Fruit fly (Drosophila melanogaster): ENCODE measurements around the gene cocoon.

Gene cocoon

DNA sequence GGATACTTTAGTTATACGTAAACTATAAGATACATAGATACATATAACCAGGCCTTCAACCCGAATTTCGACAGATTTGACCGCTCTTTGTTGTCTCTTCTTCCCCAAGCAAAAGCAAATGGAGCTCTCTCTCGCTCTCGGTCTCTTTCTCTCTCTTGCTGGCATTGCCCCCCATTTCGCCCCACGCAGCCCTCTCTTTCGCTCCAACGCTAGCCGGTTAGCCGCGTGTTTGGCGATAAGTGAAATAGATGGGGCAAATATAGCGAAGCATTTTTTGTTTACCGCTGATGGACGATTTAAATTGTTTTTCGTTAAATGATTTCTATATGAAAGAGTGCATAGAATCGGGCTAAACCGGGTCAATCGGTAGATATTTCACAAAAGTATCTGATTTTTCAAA lies 40.5 kb upstream of the cocoon start (continued):
- TF ChIP-seq CG7745 (tag; optimal IDR thresholded peaks at IDR 0.05): no peak
- TF ChIP-seq CG31224 (GFP tag; IDR thresholded peaks at IDR 0.05): no peak
- no peak for TF ChIP-seq Bgb (GFP tag; IDR thresholded peaks at IDR 0.05; ENCODE audit: partially characterized antibody)
- TF ChIP-seq sd (tag; optimal IDR thresholded peaks at IDR 0.05): peak; percentile 90
- TF ChIP-seq CG2116 (GFP tag; optimal IDR thresholded peaks at IDR 0.05): no peak
- TF ChIP-seq D19A (tag; optimal IDR thresholded peaks at IDR 0.05): no peak
- TF ChIP-seq CG9437 (GFP tag; optimal IDR thresholded peaks at IDR 0.05): peak; percentile 32
- TF ChIP-seq CG7928 (GFP tag; optimal IDR thresholded peaks at IDR 0.05): no peak
- TF ChIP-seq Dek (tag; optimal IDR thresholded peaks at IDR 0.05): no peak
- no peak for TF ChIP-seq usp (GFP tag; optimal IDR thresholded peaks at IDR 0.05)
- no peak for TF ChIP-seq Ada2b (GFP tag; IDR thresholded peaks at IDR 0.05)
- no peak for TF ChIP-seq hkb (optimal IDR thresholded peaks at IDR 0.05)
- TF ChIP-seq hkb (GFP tag; IDR thresholded peaks at IDR 0.05): 0 out of 2 replicates have a peak, but pooled peaks have one; percentile 10
- peak; percentile 88 for TF ChIP-seq CG3163 (GFP tag; optimal IDR thresholded peaks at IDR 0.05)
- peak; percentile 61 for TF ChIP-seq sens (GFP tag)

DNA sequence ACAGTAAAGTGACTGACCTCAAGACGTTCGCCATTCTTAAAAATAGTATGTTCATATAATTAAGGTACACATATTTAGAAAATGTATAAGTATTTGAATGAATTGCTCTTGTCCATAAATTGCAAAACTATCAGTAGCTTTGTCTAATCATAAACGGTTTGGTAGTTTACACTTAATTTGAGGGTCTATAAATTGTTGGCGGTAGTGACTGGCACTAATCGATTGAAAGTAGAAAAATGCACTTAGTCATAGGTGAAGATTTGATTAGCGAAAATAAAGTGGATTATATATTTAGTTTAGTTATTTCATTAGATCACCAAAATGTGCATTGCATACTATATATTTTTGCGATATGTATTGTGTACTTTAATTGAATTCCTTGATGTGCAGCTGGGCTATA lies 39.8 kb upstream of the cocoon start:
- TF ChIP-seq CG13123 (GFP tag; optimal IDR thresholded peaks at IDR 0.05): no peak
- peak; percentile 49 for TF ChIP-seq exex (tag; optimal IDR thresholded peaks at IDR 0.05)

DNA sequence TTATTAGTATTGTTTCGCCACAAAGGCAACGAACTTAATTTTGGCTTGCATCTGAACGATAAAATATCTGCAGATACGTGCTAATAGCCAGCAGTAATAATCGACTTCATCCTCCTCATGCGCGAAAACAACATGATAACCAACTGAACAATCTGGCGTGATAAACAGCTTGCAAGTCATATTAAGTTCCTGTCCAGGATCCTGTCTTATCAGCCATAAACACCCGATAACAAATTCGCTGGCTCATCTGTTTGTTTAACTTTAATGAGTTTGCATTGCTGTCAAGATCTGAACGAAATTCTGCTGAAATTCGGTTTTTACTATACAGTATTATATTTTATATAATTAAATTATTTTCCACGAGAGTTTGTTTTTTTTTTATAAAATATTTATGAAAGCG lies 39.4 kb upstream of the cocoon start:
- TF ChIP-seq dmrt99B (tag; optimal IDR thresholded peaks at IDR 0.05): no peak
- no peak for TF ChIP-seq Hand (GFP tag; optimal IDR thresholded peaks at IDR 0.05)
- TF ChIP-seq Mad (GFP tag; optimal IDR thresholded peaks at IDR 0.05): no peak
- TF ChIP-seq CG9932 (GFP tag; IDR thresholded peaks at IDR 0.05): no peak
- TF ChIP-seq inv (GFP tag; IDR thresholded peaks at IDR 0.05; ENCODE audit: partially characterized antibody): no peak
- TF ChIP-seq Awh (GFP tag; IDR thresholded peaks at IDR 0.05): no peak
- TF ChIP-seq CG2712 (tag; optimal IDR thresholded peaks at IDR 0.05): no peak
- no peak for TF ChIP-seq NC2α (GFP tag; optimal IDR thresholded peaks at IDR 0.05)
- no peak for TF ChIP-seq ems (GFP tag; optimal IDR thresholded peaks at IDR 0.05)
- TF ChIP-seq chn (GFP tag; optimal IDR thresholded peaks at IDR 0.05): no peak

DNA sequence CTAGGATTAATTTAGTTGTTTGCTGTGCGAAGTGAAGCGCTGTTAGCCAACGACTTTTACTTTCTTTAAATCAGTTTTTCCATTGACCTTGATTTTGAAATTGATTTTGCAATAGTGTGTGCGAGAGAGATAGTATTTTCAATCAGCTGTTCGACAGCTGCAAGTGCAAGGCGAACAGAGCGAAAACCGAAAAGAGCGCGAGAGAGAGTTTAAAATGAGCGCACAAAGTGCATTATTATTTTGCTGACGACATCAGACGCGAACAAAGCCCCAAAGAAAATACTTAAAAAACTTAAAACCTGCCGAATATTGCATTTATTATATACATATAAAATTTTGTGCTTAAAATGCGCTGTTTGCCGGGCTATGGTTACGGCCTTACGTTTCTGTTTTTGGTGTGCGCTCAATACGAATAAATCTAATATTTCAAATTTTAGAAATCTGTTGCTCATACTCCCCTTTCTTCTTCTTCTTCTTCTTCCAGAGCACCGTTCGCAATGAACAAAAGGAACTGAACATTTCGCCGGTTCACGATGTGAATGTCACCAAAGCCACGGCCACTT lies 37.9 kb upstream of the cocoon start:
- TF ChIP-seq CG2889 (GFP tag; IDR thresholded peaks at IDR 0.05): no peak
- TF ChIP-seq fd64A (GFP tag; optimal IDR thresholded peaks at IDR 0.05): no peak
- no peak for TF ChIP-seq NK7.1 (GFP tag; optimal IDR thresholded peaks at IDR 0.05)
- TF ChIP-seq sens-2 (GFP tag; IDR thresholded peaks at IDR 0.05): no peak
- TF ChIP-seq lbe (GFP tag; optimal IDR thresholded peaks at IDR 0.05): peak; percentile 14
- no peak for TF ChIP-seq Dp (GFP tag; optimal IDR thresholded peaks at IDR 0.05)
- TF ChIP-seq pfk (GFP tag; optimal IDR thresholded peaks at IDR 0.05): no peak
- peak; percentile 50 for TF ChIP-seq corto (GFP tag; optimal IDR thresholded peaks at IDR 0.05)
- peak; percentile 26 for TF ChIP-seq CG14710 (tag; optimal IDR thresholded peaks at IDR 0.05)
- no peak for TF ChIP-seq Dip3 (GFP tag; optimal IDR thresholded peaks at IDR 0.05)
- TF ChIP-seq CG6791 (GFP tag; IDR thresholded peaks at IDR 0.05; ENCODE audit: partially characterized antibody): no peak
- TF ChIP-seq ase (GFP tag; IDR thresholded peaks at IDR 0.05): no peak
- TF ChIP-seq nom (GFP tag; optimal IDR thresholded peaks at IDR 0.05): peak; percentile 64
- TF ChIP-seq ac (GFP tag; optimal IDR thresholded peaks at IDR 0.05): peak; percentile 58
- peak; percentile 32 for TF ChIP-seq CG15479 (GFP tag; optimal IDR thresholded peaks at IDR 0.05)
- no peak for TF ChIP-seq Aef1 (GFP tag; IDR thresholded peaks at IDR 0.05)
- TF ChIP-seq CG2712 (tag; optimal IDR thresholded peaks at IDR 0.05): peak; percentile 13
- TF ChIP-seq CG15514 (GFP tag; optimal IDR thresholded peaks at IDR 0.05): peak; percentile 60
- no peak for TF ChIP-seq Doc3 (GFP tag; IDR thresholded peaks at IDR 0.05; ENCODE audit: partially characterized antibody)
- TF ChIP-seq twi (tag; optimal IDR thresholded peaks at IDR 0.05): no peak
- TF ChIP-seq Trl (optimal IDR thresholded peaks at IDR 0.05): peak; percentile 10 to 68
- no peak for TF ChIP-seq Trl (GFP tag; optimal IDR thresholded peaks at IDR 0.05)
